Fruit fly (Drosophila melanogaster) whole organism, wandering third instar larva: ENCODE data around the gene CG31661.

Experiments
- Abd-B ChIP-seq: fragments of >200 bp; optimal IDR thresholded peaks from 2 replicates; lab custom pipeline; 2017; ENCODE audit warnings: missing biosample characterization, missing genetic modification characterization
- Dif ChIP-seq: fragments of 200-275, 200-300 bp; sonication (Bioruptor generic); optimal IDR thresholded peaks from 2 replicates; lab custom pipeline; 2018; ENCODE audit warnings: missing biosample characterization, missing genetic modification characterization; ENCODE audit not compliant: partially characterized antibody
- Hr78 ChIP-seq: fragments of >200 bp; optimal IDR thresholded peaks from 2 replicates; lab custom pipeline; 2017; ENCODE audit warnings: missing biosample characterization, missing genetic modification characterization
- Vsx2 ChIP-seq: fragments of 200-300, 225-300 bp; sonication (Bioruptor generic); optimal IDR thresholded peaks from 2 replicates; lab custom pipeline; 2018; ENCODE audit warnings: missing biosample characterization, missing genetic modification characterization; ENCODE audit not compliant: partially characterized antibody
- brk ChIP-seq: fragments of 200-800 bp; sonication (Bioruptor generic); optimal IDR thresholded peaks from 2 replicates; lab custom pipeline; 2016; ENCODE audit warnings: missing biosample characterization, mild to moderate bottlenecking, missing genetic modification characterization
- ey ChIP-seq: fragments of 200-800 bp; sonication (Bioruptor generic); optimal IDR thresholded peaks from 2 replicates; lab custom pipeline; 2016; ENCODE audit warnings: missing biosample characterization, missing genetic modification characterization
- fru ChIP-seq: fragments of 200-800 bp; sonication (Bioruptor generic); optimal IDR thresholded peaks from 3 replicates; lab custom pipeline; 2016; ENCODE audit warnings: missing biosample characterization, mild to moderate bottlenecking, missing genetic modification characterization
- h ChIP-seq: fragments of 200-800 bp; sonication (Bioruptor generic); optimal IDR thresholded peaks from 3 replicates; lab custom pipeline; 2016; ENCODE audit warnings: missing biosample characterization, mild to moderate bottlenecking, missing genetic modification characterization
- lola ChIP-seq: fragments of >200 bp; optimal IDR thresholded peaks from 2 replicates; lab custom pipeline; 2017; ENCODE audit warnings: missing biosample characterization, missing genetic modification characterization
- psq ChIP-seq: fragments of 200-800 bp; sonication (Bioruptor generic); optimal IDR thresholded peaks from 3 replicates; lab custom pipeline; 2017; ENCODE audit warnings: missing biosample characterization, mild to moderate bottlenecking, missing genetic modification characterization, moderate library complexity

DNA sequence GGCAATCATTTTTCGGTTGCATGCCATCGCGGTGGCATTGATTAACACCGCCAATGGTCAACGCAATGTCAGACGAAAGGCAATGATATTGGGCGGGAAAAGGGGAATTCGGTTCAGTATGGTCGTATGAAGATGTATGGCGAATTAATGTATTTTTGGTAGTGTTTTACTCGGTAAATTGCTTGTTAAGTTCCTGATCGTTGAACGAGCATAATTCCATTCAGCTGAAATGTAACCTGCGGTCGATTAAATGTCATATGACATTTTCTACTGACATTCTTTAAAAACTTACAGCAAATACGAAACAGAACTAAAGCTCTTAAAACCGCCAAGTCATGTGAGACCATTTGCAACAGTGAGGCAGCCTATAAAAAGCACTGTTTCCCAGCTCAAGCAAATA, 23.1 kb downstream of the CG31661 start, which contains the start of gene Or22a:
- TF ChIP-seq brk (GFP tag; lab: Kevin White, UChicago): no peak
- TF ChIP-seq psq (GFP tag; lab: Kevin White, UChicago): no peak
- TF ChIP-seq fru: no peak
- no peak for TF ChIP-seq Vsx2 (GFP tag; lab: Kevin White, UChicago)
- no peak for TF ChIP-seq lola (GFP tag; lab: Kevin White, UChicago)
- TF ChIP-seq h: no peak
- TF ChIP-seq Hr78 (GFP tag; lab: Kevin White, UChicago): no peak
- no peak for TF ChIP-seq Abd-B (GFP tag; lab: Kevin White, UChicago)
- TF ChIP-seq Dif (GFP tag; lab: Kevin White, UChicago): no peak
- TF ChIP-seq ey (GFP tag; lab: Kevin White, UChicago): no peak
